Worm (Caenorhabditis elegans) whole organism, midembryonic: Measurements from ENCODE around the gene inx-6.

Source experiments
- cog-1 ChIP-seq: sonication (generic microtip); optimal IDR thresholded peaks from 2 replicates; lab custom pipeline; 2016; ENCODE audit warnings: missing genetic modification characterization, missing compliant biosample characterization
- flt-1 ChIP-seq: fragments of 200-800 bp; sonication (Bioruptor generic); IDR thresholded peaks from 2 replicates; pipeline ENCODE4 v1.3.6; 2022; ENCODE audit warnings: missing genetic modification characterization, missing compliant biosample characterization
- klf-2 ChIP-seq: fragments of 200-800 bp; sonication (Bioruptor generic); conservative IDR thresholded peaks from 2 replicates; pipeline ENCODE4 v1.3.6; 2022; ENCODE audit warnings: missing genetic modification reagents, missing genetic modification characterization, missing compliant biosample characterization
- med-1 ChIP-seq: sonication (generic microtip); optimal IDR thresholded peaks from 2 replicates; lab custom pipeline; 2017; ENCODE audit warnings: missing genetic modification characterization, mild to moderate bottlenecking, missing compliant biosample characterization, antibody characterized with exemption, missing genetic modification reagents; ENCODE audit not compliant: insufficient read depth
- ref-1 ChIP-seq: fragments of 200-800 bp; sonication (Bioruptor generic); conservative IDR thresholded peaks from 2 replicates; pipeline ENCODE4 v1.3.6; 2022; ENCODE audit warnings: missing genetic modification reagents, missing genetic modification characterization, missing compliant biosample characterization
- tab-1 ChIP-seq: fragments of 200-800 bp; sonication (Bioruptor generic); IDR thresholded peaks from 2 replicates; pipeline ENCODE4 v1.3.6; 2022; ENCODE audit warnings: missing genetic modification characterization, missing compliant biosample characterization
- ztf-23 ChIP-seq: fragments of 200-800 bp; sonication (Bioruptor generic); IDR thresholded peaks from 2 replicates; pipeline ENCODE4 v1.3.6; 2022; ENCODE audit warnings: missing genetic modification reagents, missing genetic modification characterization, missing compliant biosample characterization
- ztf-29 ChIP-seq: fragments of 200-800 bp; sonication (Bioruptor generic); IDR thresholded peaks from 2 replicates; pipeline ENCODE4 v1.3.6; 2022; ENCODE audit warnings: missing genetic modification reagents, missing genetic modification characterization, missing compliant biosample characterization

DNA sequence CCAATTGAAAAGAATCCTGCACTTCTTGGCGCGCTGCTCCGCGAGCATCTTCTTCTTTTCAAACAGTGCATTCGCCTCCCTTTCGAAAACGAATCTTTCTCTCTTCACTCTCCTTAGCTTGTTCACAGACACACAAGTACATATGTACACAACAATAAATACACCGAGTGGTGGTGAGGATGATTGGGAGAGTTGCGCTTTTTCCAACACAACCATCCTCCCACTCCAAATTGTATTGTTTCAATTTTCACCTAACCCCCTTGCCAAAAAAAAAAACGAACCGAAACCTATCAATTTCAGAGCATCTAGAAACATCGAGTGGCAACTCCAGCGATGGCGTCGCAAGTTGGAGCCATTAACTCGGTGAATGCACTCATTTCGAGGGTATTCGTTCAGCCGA, at the start of gene inx-6:
- no peak for TF ChIP-seq ztf-29
- no peak for TF ChIP-seq med-1
- TF ChIP-seq tab-1 (GFP tag; lab: Robert Waterston, UW): no peak
- TF ChIP-seq ztf-23: no peak
- TF ChIP-seq klf-2 (GFP tag; lab: Robert Waterston, UW): no peak
- TF ChIP-seq flt-1 (GFP tag; lab: Robert Waterston, UW): no peak
- no peak for TF ChIP-seq cog-1 (tag; lab: Kevin White, UChicago)
- no peak for TF ChIP-seq ref-1 (GFP tag; lab: Robert Waterston, UW)
